Worm (Caenorhabditis elegans): ENCODE data around the gene M03F4.6.

ce11 chrX:4914464-4914863 is 54.7 kb downstream of the M03F4.6 start:
- TF ChIP-seq nhr-11 (tag; optimal IDR thresholded peaks at IDR 0.05) = no peak
- no peak for TF ChIP-seq unc-86 (tag; optimal IDR thresholded peaks at IDR 0.05)
- TF ChIP-seq blmp-1 (tag; optimal IDR thresholded peaks at IDR 0.05) = no peak
- no peak for TF ChIP-seq elt-2 (tag; optimal IDR thresholded peaks at IDR 0.05)
- TF ChIP-seq pag-3 (tag; optimal IDR thresholded peaks at IDR 0.05; ENCODE audit: borderline replicate concordance, insufficient read depth) = no peak
